Worm (Caenorhabditis elegans) whole organism, young adult: ENCODE results near the gene emb-30.
A peak's percentile ranks its signal among the peaks of the same experiment; 100 is the strongest.

Experiments
- B0261.1 ChIP-seq: sonication (generic microtip); optimal IDR thresholded peaks from 2 replicates; lab custom pipeline; 2016; ENCODE audit warnings: mild to moderate bottlenecking, missing genetic modification characterization, moderate library complexity, missing compliant biosample characterization
- B0336.3 ChIP-seq: fragments of 200-800 bp; sonication (Bioruptor generic); IDR thresholded peaks from 2 replicates; pipeline ENCODE4 v1.3.6; 2022; ENCODE audit warnings: missing genetic modification characterization, missing compliant biosample characterization
- D2030.7 ChIP-seq: fragments of 200-800 bp; sonication (Bioruptor generic); IDR thresholded peaks from 2 replicates; pipeline ENCODE4 v1.3.6; 2022; ENCODE audit warnings: missing genetic modification reagents, missing genetic modification characterization, missing compliant biosample characterization
- F10E7.11 ChIP-seq: sonication (generic microtip); optimal IDR thresholded peaks from 2 replicates; lab custom pipeline; 2017; ENCODE audit warnings: mild to moderate bottlenecking, missing genetic modification characterization, moderate library complexity, missing compliant biosample characterization
- F22D6.2 ChIP-seq: sonication (generic microtip); optimal IDR thresholded peaks from 2 replicates; lab custom pipeline; 2016; ENCODE audit warnings: mild to moderate bottlenecking, missing genetic modification characterization, missing compliant biosample characterization
- F52B5.7 ChIP-seq: sonication (generic microtip); optimal IDR thresholded peaks from 2 replicates; lab custom pipeline; 2016; ENCODE audit warnings: mild to moderate bottlenecking, missing genetic modification characterization, missing compliant biosample characterization
- F55B11.4 ChIP-seq: sonication (generic microtip); optimal IDR thresholded peaks from 2 replicates; lab custom pipeline; 2016; ENCODE audit warnings: missing compliant biosample characterization, missing genetic modification characterization, borderline replicate concordance; ENCODE audit not compliant: insufficient read depth
- K12H6.12 ChIP-seq: fragments of 200-800 bp; sonication (Bioruptor generic); optimal IDR thresholded peaks from 2 replicates; lab custom pipeline; 2018; ENCODE audit warnings: mild to moderate bottlenecking, missing genetic modification characterization, missing compliant biosample characterization
- T07F8.4 ChIP-seq: sonication (generic microtip); optimal IDR thresholded peaks from 2 replicates; lab custom pipeline; 2016; ENCODE audit warnings: mild to moderate bottlenecking, missing genetic modification characterization, moderate library complexity, missing compliant biosample characterization
- T26A5.8 ChIP-seq: sonication (generic microtip); optimal IDR thresholded peaks from 2 replicates; lab custom pipeline; 2016; ENCODE audit warnings: missing genetic modification characterization, missing compliant biosample characterization
- ama-1 ChIP-seq, 3 experiments: fragments of 150-350 bp in 1 of 3; sonication (generic microtip) in 2 of 3; optimal IDR thresholded peaks; 2 replicates each; lab custom pipeline; 2014 to 2018; ENCODE audit warnings: missing biosample characterization in 2 of 3, missing genetic modification characterization in 2 of 3, missing genetic modification reagents in 2 of 3
- athp-1 ChIP-seq: sonication (generic microtip); optimal IDR thresholded peaks from 2 replicates; lab custom pipeline; 2017; ENCODE audit warnings: mild to moderate bottlenecking, missing genetic modification characterization, missing compliant biosample characterization
- attf-6 ChIP-seq: fragments of 200-800 bp; sonication (Bioruptor generic); IDR thresholded peaks from 2 replicates; pipeline ENCODE4 v1.3.6; 2022; ENCODE audit warnings: missing genetic modification reagents, missing genetic modification characterization, missing compliant biosample characterization
- ccch-3 ChIP-seq: fragments of 200-800 bp; sonication (Bioruptor generic); optimal IDR thresholded peaks from 2 replicates; lab custom pipeline; 2018; ENCODE audit warnings: mild to moderate bottlenecking, missing genetic modification characterization, missing compliant biosample characterization
- cebp-1 ChIP-seq, 2 experiments: fragments of 200-800 bp in 1 of 2; sonication (Bioruptor generic) in 1 of 2; sonication (generic microtip) in 1 of 2; IDR thresholded peaks in 1 of 2; optimal IDR thresholded peaks in 1 of 2; 2 replicates each; pipeline versions ENCODE4 v1.3.6 to Lab custom; 2017 to 2022; ENCODE audit warnings: missing compliant biosample characterization in 2 of 2, missing genetic modification characterization in 2 of 2, mild to moderate bottlenecking in 1 of 2, missing genetic modification reagents in 1 of 2, moderate library complexity in 1 of 2
- dpff-1 ChIP-seq: sonication (generic microtip); optimal IDR thresholded peaks from 2 replicates; lab custom pipeline; 2017; ENCODE audit warnings: mild to moderate bottlenecking, missing genetic modification characterization, missing compliant biosample characterization
- egl-44 ChIP-seq: fragments of 200-800 bp; sonication (Bioruptor generic); IDR thresholded peaks from 2 replicates; pipeline ENCODE4 v1.3.6; 2022; ENCODE audit warnings: missing genetic modification reagents, missing genetic modification characterization, missing compliant biosample characterization
- egrh-3 ChIP-seq: fragments of 200-800 bp; sonication (Bioruptor generic); IDR thresholded peaks from 2 replicates; pipeline ENCODE4 v1.3.6; 2022; ENCODE audit warnings: missing genetic modification reagents, missing genetic modification characterization, missing compliant biosample characterization
- ekl-4 ChIP-seq: fragments of 200-800 bp; sonication (Bioruptor generic); IDR thresholded peaks from 2 replicates; pipeline ENCODE4 v1.3.6; 2022; ENCODE audit warnings: missing genetic modification reagents, missing genetic modification characterization, missing compliant biosample characterization
- fkh-3 ChIP-seq: sonication (generic microtip); optimal IDR thresholded peaks from 2 replicates; lab custom pipeline; 2016; ENCODE audit warnings: mild to moderate bottlenecking, missing genetic modification characterization, missing compliant biosample characterization
- hlh-12 ChIP-seq: sonication (generic microtip); optimal IDR thresholded peaks from 2 replicates; lab custom pipeline; 2016; ENCODE audit warnings: missing genetic modification characterization, missing compliant biosample characterization
- hmg-1.2 ChIP-seq: fragments of 200-800 bp; sonication (Bioruptor generic); IDR thresholded peaks from 2 replicates; pipeline ENCODE4 v1.3.6; 2022; ENCODE audit warnings: missing genetic modification reagents, missing genetic modification characterization, missing compliant biosample characterization
- hmg-20 ChIP-seq: fragments of 200-800 bp; sonication (Bioruptor generic); IDR thresholded peaks from 2 replicates; pipeline ENCODE4 v1.3.6; 2022; ENCODE audit warnings: missing genetic modification reagents, missing genetic modification characterization, missing compliant biosample characterization
- hsf-1 ChIP-seq: fragments of 200-800 bp; sonication (Bioruptor generic); IDR thresholded peaks from 2 replicates; pipeline ENCODE4 v1.3.6; 2022; ENCODE audit warnings: missing genetic modification reagents, missing genetic modification characterization, missing compliant biosample characterization
- let-526 ChIP-seq: fragments of 200-800 bp; sonication (Bioruptor generic); IDR thresholded peaks from 2 replicates; pipeline ENCODE4 v1.3.6; 2022; ENCODE audit warnings: missing genetic modification reagents, missing genetic modification characterization, missing compliant biosample characterization
- lin-26 ChIP-seq: fragments of 200-800 bp; sonication (Bioruptor generic); IDR thresholded peaks from 2 replicates; pipeline ENCODE4 v1.3.6; 2022; ENCODE audit warnings: missing genetic modification reagents, missing genetic modification characterization, missing compliant biosample characterization
- lin-54 ChIP-seq: fragments of 200-800 bp; sonication (Bioruptor generic); optimal IDR thresholded peaks from 2 replicates; lab custom pipeline; 2018; ENCODE audit warnings: mild to moderate bottlenecking, missing genetic modification characterization, missing compliant biosample characterization
- lsy-27 ChIP-seq: sonication (generic microtip); optimal IDR thresholded peaks from 2 replicates; lab custom pipeline; 2017; ENCODE audit warnings: missing genetic modification characterization, mild to moderate bottlenecking, missing compliant biosample characterization, antibody characterized with exemption, missing genotype, borderline replicate concordance; ENCODE audit not compliant: insufficient read depth
- madf-10 ChIP-seq: sonication (generic microtip); optimal IDR thresholded peaks from 2 replicates; lab custom pipeline; 2016; ENCODE audit warnings: mild to moderate bottlenecking, missing genetic modification characterization, missing compliant biosample characterization
- madf-3 ChIP-seq: fragments of 200-800 bp; sonication (Bioruptor generic); IDR thresholded peaks from 2 replicates; pipeline ENCODE4 v1.3.6; 2022; ENCODE audit warnings: missing genetic modification reagents, missing genetic modification characterization, missing compliant biosample characterization
- madf-6 ChIP-seq: fragments of 200-800 bp; sonication (Bioruptor generic); IDR thresholded peaks from 2 replicates; pipeline ENCODE4 v1.3.6; 2022; ENCODE audit warnings: missing genetic modification reagents, missing genetic modification characterization, missing compliant biosample characterization
- mxl-1 ChIP-seq: sonication (generic microtip); optimal IDR thresholded peaks from 2 replicates; lab custom pipeline; 2016; ENCODE audit warnings: missing genetic modification characterization, missing compliant biosample characterization
- nhr-120 ChIP-seq: fragments of 200-800 bp; sonication (Bioruptor generic); IDR thresholded peaks from 2 replicates; pipeline ENCODE4 v1.3.6; 2022; ENCODE audit warnings: missing genetic modification characterization, missing compliant biosample characterization
- pbrm-1 ChIP-seq: fragments of 200-800 bp; sonication (Bioruptor generic); IDR thresholded peaks from 2 replicates; pipeline ENCODE4 v1.3.6; 2022; ENCODE audit warnings: missing genetic modification reagents, missing genetic modification characterization, missing compliant biosample characterization
- rec-8 ChIP-seq, 2 experiments: sonication (generic microtip); optimal IDR thresholded peaks; 2 replicates each; lab custom pipeline; 2016; ENCODE audit warnings: mild to moderate bottlenecking in 2 of 2, missing genetic modification characterization in 2 of 2, missing genetic modification reagents in 2 of 2, missing genotype in 2 of 2, missing biosample characterization in 1 of 2, missing compliant biosample characterization in 1 of 2, moderate library complexity in 1 of 2
- sdz-38 ChIP-seq: sonication (generic microtip); optimal IDR thresholded peaks from 2 replicates; lab custom pipeline; 2016; ENCODE audit warnings: missing genotype, missing genetic modification characterization, missing compliant biosample characterization
- sea-2 ChIP-seq: fragments of 200-800 bp; sonication (Bioruptor generic); IDR thresholded peaks from 2 replicates; pipeline ENCODE4 v1.3.6; 2022; ENCODE audit warnings: missing genetic modification characterization, missing compliant biosample characterization
- snpc-1.1 ChIP-seq: sonication (generic microtip); optimal IDR thresholded peaks from 2 replicates; lab custom pipeline; 2017; ENCODE audit warnings: missing genetic modification characterization, mild to moderate bottlenecking, missing compliant biosample characterization, antibody characterized with exemption, moderate library complexity, missing genotype, missing genetic modification reagents; ENCODE audit not compliant: insufficient read depth
- snpc-1.3 ChIP-seq: sonication (generic microtip); optimal IDR thresholded peaks from 2 replicates; lab custom pipeline; 2017; ENCODE audit warnings: missing genetic modification characterization, mild to moderate bottlenecking, missing compliant biosample characterization, antibody characterized with exemption, moderate library complexity, missing genotype, missing genetic modification reagents; ENCODE audit not compliant: insufficient read depth
- tbp1 ChIP-seq: fragments of 200-800 bp; sonication (Bioruptor generic); optimal IDR thresholded peaks from 2 replicates; lab custom pipeline; 2018; ENCODE audit warnings: mild to moderate bottlenecking, missing genetic modification characterization, missing compliant biosample characterization
- tbx-9 ChIP-seq: sonication (generic microtip); optimal IDR thresholded peaks from 2 replicates; lab custom pipeline; 2016; ENCODE audit warnings: borderline replicate concordance, missing genetic modification characterization, inconsistent platforms, missing compliant biosample characterization
- tlf-1 ChIP-seq: fragments of 200-800 bp; sonication (Bioruptor generic); optimal IDR thresholded peaks from 2 replicates; lab custom pipeline; 2018; ENCODE audit warnings: mild to moderate bottlenecking, missing genetic modification characterization, missing compliant biosample characterization
- unc-130 ChIP-seq: sonication (generic microtip); optimal IDR thresholded peaks from 2 replicates; lab custom pipeline; 2016; ENCODE audit warnings: missing genetic modification reagents, missing genetic modification characterization, missing compliant biosample characterization
- zim-3 ChIP-seq: sonication (generic microtip); optimal IDR thresholded peaks from 2 replicates; lab custom pipeline; 2017; ENCODE audit warnings: mild to moderate bottlenecking, missing genetic modification characterization, moderate library complexity, missing compliant biosample characterization
- ztf-28 ChIP-seq: fragments of 200-800 bp; sonication (Bioruptor generic); IDR thresholded peaks from 2 replicates; pipeline ENCODE4 v1.3.6; 2022; ENCODE audit warnings: missing genetic modification reagents, missing genetic modification characterization, missing compliant biosample characterization
- ztf-6 ChIP-seq: fragments of 200-800 bp; sonication (Bioruptor generic); IDR thresholded peaks from 2 replicates; pipeline ENCODE4 v1.3.6; 2022; ENCODE audit warnings: missing genetic modification reagents, missing genetic modification characterization, missing compliant biosample characterization

Gene emb-30

DNA sequence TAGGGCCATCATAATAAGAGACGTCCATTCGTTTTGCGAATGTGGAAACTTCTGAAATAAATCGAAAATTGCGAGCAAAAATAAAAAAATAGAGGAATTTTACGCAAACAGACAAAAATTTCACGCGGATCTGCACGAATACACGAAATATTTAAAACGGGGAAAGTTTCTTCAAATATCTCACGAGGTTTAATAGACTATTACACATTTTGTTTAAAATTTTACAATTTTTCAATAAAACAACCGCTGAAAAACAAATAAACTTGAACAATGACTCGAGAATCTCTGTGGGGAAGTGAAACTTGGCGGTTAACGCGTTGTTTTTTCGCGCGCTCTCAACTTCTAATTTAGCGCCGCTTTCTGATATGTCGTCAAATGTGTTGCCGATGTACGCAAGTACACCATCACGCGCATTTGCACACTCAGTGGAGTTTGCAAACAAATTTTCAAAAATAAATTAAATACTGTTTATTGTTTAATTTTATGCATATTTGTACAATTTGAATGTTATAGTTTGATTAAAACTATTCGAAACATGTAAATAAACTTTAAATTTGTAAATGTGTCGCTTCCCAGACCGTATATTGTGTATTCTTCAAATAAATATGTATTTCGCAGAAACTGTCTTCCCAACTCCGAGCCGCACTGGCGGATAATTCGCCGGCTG, 48.0 kb downstream of the emb-30 start, which contains the start of the genes gpr-2 and rgr-1 (continued):
- TF ChIP-seq sdz-38 (tag; lab: Kevin White, UChicago): no peak
- TF ChIP-seq ztf-28 (GFP tag; lab: Robert Waterston, UW): no peak
- no peak for TF ChIP-seq hlh-12 (tag; lab: Kevin White, UChicago)
- TF ChIP-seq madf-3 (GFP tag; lab: Robert Waterston, UW): peak; percentile 85
- no peak for TF ChIP-seq lsy-27 (tag; lab: Kevin White, UChicago)
- peak; percentile 54; the same call in 1 of the 2 replicates for TF ChIP-seq attf-6 (GFP tag; lab: Robert Waterston, UW)
- no peak for TF ChIP-seq tbx-9 (tag; lab: Kevin White, UChicago)
- peak; percentile 82 for TF ChIP-seq unc-130 (GFP tag; lab: Kevin White, UChicago)
- TF ChIP-seq ccch-3 (GFP tag; lab: Kevin White, UChicago): no peak
- no peak for TF ChIP-seq lin-26 (GFP tag; lab: Robert Waterston, UW)
- peak; percentile 90 for TF ChIP-seq hsf-1 (GFP tag; lab: Robert Waterston, UW)
- TF ChIP-seq F55B11.4: no peak
- TF ChIP-seq sea-2 (GFP tag; lab: Robert Waterston, UW): no peak
- TF ChIP-seq madf-6: peak; percentile 98
- TF ChIP-seq ama-1 (optimal IDR thresholded peaks at IDR 0.05; lab: Kevin White, UChicago): no peak
- no peak for TF ChIP-seq ama-1 (GFP tag; optimal IDR thresholded peaks at IDR 0.05; lab: Kevin White, UChicago)
- no peak for TF ChIP-seq let-526 (GFP tag; lab: Robert Waterston, UW)
- no peak for TF ChIP-seq egrh-3 (GFP tag; lab: Robert Waterston, UW)
- TF ChIP-seq pbrm-1 (GFP tag; lab: Robert Waterston, UW): peak; percentile 57; the same call in 1 of the 2 replicates
- peak; percentile 89 for TF ChIP-seq D2030.7
- TF ChIP-seq T26A5.8 (tag; lab: Kevin White, UChicago): no peak
- no peak for TF ChIP-seq fkh-3 (tag; lab: Kevin White, UChicago)
- TF ChIP-seq rec-8 (tag; optimal IDR thresholded peaks at IDR 0.05; lab: Kevin White, UChicago): no peak
- no peak for TF ChIP-seq dpff-1 (tag; lab: Kevin White, UChicago)
- no peak for TF ChIP-seq hmg-20 (GFP tag; lab: Robert Waterston, UW)
- no peak for TF ChIP-seq nhr-120 (GFP tag; lab: Robert Waterston, UW)
- no peak for TF ChIP-seq mxl-1 (tag; lab: Kevin White, UChicago)
- peak; percentile 90 for TF ChIP-seq tlf-1 (GFP tag; lab: Kevin White, UChicago)
- TF ChIP-seq egl-44: no peak
- no peak for TF ChIP-seq athp-1
- TF ChIP-seq snpc-1.3 (tag; lab: Kevin White, UChicago): peak; percentile 23
- TF ChIP-seq cebp-1 (GFP tag; IDR thresholded peaks at IDR 0.05; lab: Robert Waterston, UW): no peak
- TF ChIP-seq cebp-1 (tag; optimal IDR thresholded peaks at IDR 0.05; lab: Kevin White, UChicago): no peak
- TF ChIP-seq B0336.3 (GFP tag; lab: Robert Waterston, UW): peak; percentile 56; the same call in 1 of the 2 replicates
- TF ChIP-seq K12H6.12 (tag; lab: Kevin White, UChicago): no peak
- peak; percentile 80 for TF ChIP-seq snpc-1.1
- no peak for TF ChIP-seq T07F8.4 (tag; lab: Kevin White, UChicago)
- no peak for TF ChIP-seq F52B5.7
- peak; percentile 58 for TF ChIP-seq tbp1 (GFP tag; lab: Kevin White, UChicago)
- TF ChIP-seq F22D6.2 (tag; lab: Kevin White, UChicago): no peak
- TF ChIP-seq hmg-1.2 (GFP tag; lab: Robert Waterston, UW): peak; percentile 60
- peak; percentile 83 for TF ChIP-seq lin-54
- peak; percentile 89 for TF ChIP-seq ekl-4 (GFP tag; lab: Robert Waterston, UW)
- TF ChIP-seq ztf-6 (GFP tag; lab: Robert Waterston, UW): no peak
- no peak for TF ChIP-seq F10E7.11
- no peak for TF ChIP-seq B0261.1 (tag; lab: Kevin White, UChicago)
- no peak for TF ChIP-seq zim-3 (tag; lab: Kevin White, UChicago)
- TF ChIP-seq madf-10: no peak
